Fruit fly (Drosophila melanogaster) whole organism, embryonic: ENCODE results near the gene Fatp1.

Experiments
- Adf1 ChIP-seq: fragments of 200-800 bp; sonication (Bioruptor generic); IDR thresholded peaks from 2 replicates; pipeline ENCODE4 v1.3.6; 2022; ENCODE audit warnings: missing biosample characterization, missing genetic modification characterization
- Antp ChIP-seq: fragments of 200-800 bp; sonication (Bioruptor generic); optimal IDR thresholded peaks from 3 replicates; lab custom pipeline; 2016; ENCODE audit warnings: missing biosample characterization, missing genetic modification characterization
- Atf-2 ChIP-seq: fragments of 200-800 bp; sonication (Bioruptor generic); optimal IDR thresholded peaks from 2 replicates; lab custom pipeline; 2016; ENCODE audit warnings: missing biosample characterization, missing genetic modification characterization
- Blimp-1 ChIP-seq: fragments of 200-800 bp; sonication (Bioruptor generic); optimal IDR thresholded peaks from 3 replicates; lab custom pipeline; 2018; ENCODE audit warnings: missing biosample characterization, missing genetic modification characterization, mild to moderate bottlenecking, moderate library complexity, missing genetic modification reagents
- CG1233 ChIP-seq: fragments of 200-800 bp; sonication (Bioruptor generic); optimal IDR thresholded peaks from 4 replicates; lab custom pipeline; 2018; ENCODE audit warnings: missing biosample characterization, mild to moderate bottlenecking, missing genetic modification characterization
- CG12659 ChIP-seq: fragments of 200-800 bp; sonication (Bioruptor generic); optimal IDR thresholded peaks from 3 replicates; lab custom pipeline; 2017; ENCODE audit warnings: mild to moderate bottlenecking, missing biosample characterization, missing genetic modification reagents, missing genetic modification characterization
- CG12744 ChIP-seq: fragments of 200-800 bp; sonication (Bioruptor generic); optimal IDR thresholded peaks from 2 replicates; lab custom pipeline; 2016; ENCODE audit warnings: missing biosample characterization, missing genetic modification characterization
- CG14014 ChIP-seq: fragments of 200-800 bp; sonication (Bioruptor generic); IDR thresholded peaks from 2 replicates; pipeline ENCODE4 v1.3.6; 2022; ENCODE audit warnings: missing biosample characterization, missing genetic modification characterization
- CG17359 ChIP-seq: fragments of 200-800 bp; sonication (Bioruptor generic); optimal IDR thresholded peaks from 3 replicates; lab custom pipeline; 2018; ENCODE audit warnings: missing biosample characterization, mild to moderate bottlenecking, missing genetic modification characterization, moderate library complexity
- CG17361 ChIP-seq: fragments of 200-800 bp; sonication (Bioruptor generic); IDR thresholded peaks from 3 replicates; pipeline ENCODE4 v1.3.6; 2022; ENCODE audit warnings: missing biosample characterization, missing genetic modification characterization
- CG17385 ChIP-seq: fragments of 200-800 bp; sonication (Bioruptor generic); optimal IDR thresholded peaks from 3 replicates; lab custom pipeline; 2018; ENCODE audit warnings: missing biosample characterization, mild to moderate bottlenecking, missing genetic modification characterization
- CG2678 ChIP-seq: fragments of 200-800 bp; sonication (Bioruptor generic); optimal IDR thresholded peaks from 3 replicates; lab custom pipeline; 2019; ENCODE audit warnings: missing biosample characterization, mild to moderate bottlenecking, missing genetic modification characterization, moderate library complexity
- CG32772 ChIP-seq: fragments of 200-800 bp; sonication (Bioruptor generic); IDR thresholded peaks from 2 replicates; pipeline ENCODE4 v1.3.6; 2022; ENCODE audit warnings: missing biosample characterization, missing genetic modification characterization
- CG3281 ChIP-seq: fragments of 200-800 bp; sonication (Bioruptor generic); optimal IDR thresholded peaks from 3 replicates; lab custom pipeline; 2017; ENCODE audit warnings: missing biosample characterization, mild to moderate bottlenecking, missing genetic modification characterization
- CG34422 ChIP-seq: fragments of 200-800 bp; sonication (Bioruptor generic); IDR thresholded peaks from 3 replicates; pipeline ENCODE4 v1.3.6; 2022; ENCODE audit warnings: missing biosample characterization, missing genetic modification characterization
- CG4854 ChIP-seq: fragments of 200-800 bp; sonication (Bioruptor generic); optimal IDR thresholded peaks from 2 replicates; lab custom pipeline; 2016; ENCODE audit warnings: missing biosample characterization, missing genetic modification characterization, inconsistent platforms
- CG7839 ChIP-seq: fragments of 200-800 bp; sonication (Bioruptor generic); optimal IDR thresholded peaks from 3 replicates; lab custom pipeline; 2018; ENCODE audit warnings: missing biosample characterization, mild to moderate bottlenecking, missing genetic modification characterization, moderate library complexity
- CG8944 ChIP-seq: fragments of 200-800 bp; sonication (Bioruptor generic); optimal IDR thresholded peaks from 3 replicates; lab custom pipeline; 2016; ENCODE audit warnings: missing biosample characterization, missing genetic modification characterization
- CG9876 ChIP-seq: fragments of 200-800 bp; sonication (Bioruptor generic); optimal IDR thresholded peaks from 2 replicates; lab custom pipeline; 2016; ENCODE audit warnings: missing biosample characterization, missing genetic modification characterization
- CrebB ChIP-seq: fragments of 200-800 bp; sonication (Bioruptor generic); optimal IDR thresholded peaks from 3 replicates; lab custom pipeline; 2018; ENCODE audit warnings: missing biosample characterization, mild to moderate bottlenecking, missing genetic modification characterization
- Dref ChIP-seq: fragments of 200-800 bp; sonication (Bioruptor generic); IDR thresholded peaks from 2 replicates; pipeline ENCODE4 v1.3.6; 2022; ENCODE audit warnings: missing biosample characterization, missing genetic modification characterization
- ERR ChIP-seq: fragments of 200-800 bp; sonication (Bioruptor generic); optimal IDR thresholded peaks from 2 replicates; lab custom pipeline; 2016; ENCODE audit warnings: missing biosample characterization, missing genetic modification characterization
- Fer3 ChIP-seq: fragments of 200-800 bp; sonication (Bioruptor generic); optimal IDR thresholded peaks from 2 replicates; lab custom pipeline; 2018; ENCODE audit warnings: missing biosample characterization, mild to moderate bottlenecking, missing genetic modification characterization, moderate library complexity
- Hmr ChIP-seq: fragments of 200-800 bp; sonication (Bioruptor generic); optimal IDR thresholded peaks from 3 replicates; lab custom pipeline; 2017; ENCODE audit warnings: mild to moderate bottlenecking, missing biosample characterization, missing genetic modification reagents, missing genetic modification characterization
- Hr3 ChIP-seq: fragments of 200-800 bp; sonication (Bioruptor generic); optimal IDR thresholded peaks from 3 replicates; lab custom pipeline; 2016; ENCODE audit warnings: missing biosample characterization, missing genetic modification characterization
- Hsf ChIP-seq: fragments of 200-800 bp; sonication (Bioruptor generic); optimal IDR thresholded peaks from 3 replicates; lab custom pipeline; 2016; ENCODE audit warnings: missing biosample characterization, missing genetic modification characterization
- Lhr ChIP-seq: fragments of 200-800 bp; sonication (Bioruptor generic); optimal IDR thresholded peaks from 3 replicates; lab custom pipeline; 2017; ENCODE audit warnings: mild to moderate bottlenecking, missing biosample characterization, missing genetic modification reagents, missing genetic modification characterization
- Meics ChIP-seq: fragments of 200-800 bp; sonication (Bioruptor generic); optimal IDR thresholded peaks from 2 replicates; lab custom pipeline; 2017; ENCODE audit warnings: missing biosample characterization, mild to moderate bottlenecking, missing genetic modification characterization
- Neu2 ChIP-seq: fragments of 200-800 bp; sonication (Bioruptor generic); optimal IDR thresholded peaks from 3 replicates; lab custom pipeline; 2016; ENCODE audit warnings: missing biosample characterization, missing genetic modification characterization, borderline replicate concordance
- Sox100B ChIP-seq: fragments of 200-800 bp; sonication (Bioruptor generic); optimal IDR thresholded peaks from 3 replicates; lab custom pipeline; 2018; ENCODE audit warnings: missing biosample characterization, mild to moderate bottlenecking, missing genetic modification characterization
- Xrp1 ChIP-seq: fragments of 200-800 bp; sonication (Bioruptor generic); IDR thresholded peaks from 2 replicates; pipeline ENCODE4 v1.3.6; 2022; ENCODE audit warnings: missing biosample characterization, missing genetic modification characterization
- ara ChIP-seq: fragments of 200-800 bp; sonication (Bioruptor generic); IDR thresholded peaks from 2 replicates; pipeline ENCODE4 v1.3.6; 2022; ENCODE audit warnings: missing biosample characterization, missing genetic modification characterization
- bab2 ChIP-seq: fragments of 200-800 bp; sonication (Bioruptor generic); optimal IDR thresholded peaks from 2 replicates; lab custom pipeline; 2016; ENCODE audit warnings: missing biosample characterization, missing genetic modification characterization
- chinmo ChIP-seq: fragments of 200-800 bp; sonication (Bioruptor generic); IDR thresholded peaks from 4 replicates; pipeline ENCODE4 v1.3.6; 2022; ENCODE audit warnings: missing biosample characterization, missing genetic modification characterization; ENCODE audit not compliant: partially characterized antibody
- dm ChIP-seq: fragments of 200-800 bp; sonication (Bioruptor generic); optimal IDR thresholded peaks from 3 replicates; lab custom pipeline; 2016; ENCODE audit warnings: missing biosample characterization, missing genetic modification characterization
- dpn ChIP-seq, 2 experiments: fragments of 200-800 bp; sonication (Bioruptor generic); optimal IDR thresholded peaks; 3 replicates each; lab custom pipeline; 2016; ENCODE audit warnings: missing biosample characterization in 2 of 2, missing genetic modification characterization in 2 of 2
- fd3F ChIP-seq: fragments of 200-800 bp; sonication (Bioruptor generic); optimal IDR thresholded peaks from 2 replicates; lab custom pipeline; 2018; ENCODE audit warnings: missing biosample characterization, mild to moderate bottlenecking, missing genetic modification characterization, moderate library complexity
- fu2 ChIP-seq: fragments of 200-800 bp; sonication (Bioruptor generic); optimal IDR thresholded peaks from 2 replicates; lab custom pipeline; 2016; ENCODE audit warnings: missing biosample characterization, missing genetic modification characterization
- gfzf ChIP-seq: fragments of 200-800 bp; sonication (Bioruptor generic); optimal IDR thresholded peaks from 2 replicates; lab custom pipeline; 2016; ENCODE audit warnings: missing biosample characterization, mild to moderate bottlenecking, missing genetic modification characterization, moderate library complexity
- her ChIP-seq: fragments of 200-800 bp; sonication (Bioruptor generic); optimal IDR thresholded peaks from 2 replicates; lab custom pipeline; 2016; ENCODE audit warnings: missing biosample characterization, missing genetic modification characterization
- jing ChIP-seq: fragments of 200-800 bp; sonication (Bioruptor generic); optimal IDR thresholded peaks from 2 replicates; lab custom pipeline; 2018; ENCODE audit warnings: missing biosample characterization, mild to moderate bottlenecking, missing genetic modification characterization
- lbe ChIP-seq: fragments of 200-800 bp; sonication (Bioruptor generic); optimal IDR thresholded peaks from 2 replicates; lab custom pipeline; 2016; ENCODE audit warnings: missing biosample characterization, mild to moderate bottlenecking, missing genetic modification characterization
- org-1 ChIP-seq: fragments of 200-800 bp; sonication (Bioruptor generic); optimal IDR thresholded peaks from 2 replicates; lab custom pipeline; 2017; ENCODE audit warnings: missing biosample characterization, missing genetic modification characterization
- prd ChIP-seq, 3 experiments: fragments of >200 bp in 2 of 3; fragments of 200-800 bp in 1 of 3; sonication (Bioruptor generic) in 1 of 3; optimal IDR thresholded peaks in 2 of 3; IDR thresholded peaks in 1 of 3; 2 replicates in 2 of 3; 3 replicates in 1 of 3; pipeline versions ENCODE4 v1.3.6 to Lab custom; 2017 to 2022; ENCODE audit warnings: missing biosample characterization in 1 of 3, missing genetic modification characterization in 1 of 3
- pum ChIP-seq: fragments of 200-800 bp; sonication (Bioruptor generic); optimal IDR thresholded peaks from 2 replicates; lab custom pipeline; 2016; ENCODE audit warnings: missing biosample characterization, missing genetic modification characterization
- sisA ChIP-seq: fragments of 200-800 bp; sonication (Bioruptor generic); IDR thresholded peaks from 2 replicates; pipeline ENCODE4 v1.3.6; 2022; ENCODE audit warnings: missing biosample characterization, missing genetic modification characterization
- ttk ChIP-seq: fragments of 200-800 bp; sonication (Bioruptor generic); IDR thresholded peaks from 2 replicates; pipeline ENCODE4 v2.1.2; 2022; ENCODE audit warnings: missing biosample characterization, missing genetic modification characterization
- wdn ChIP-seq: fragments of 200-800 bp; sonication (Bioruptor generic); IDR thresholded peaks from 2 replicates; pipeline ENCODE4 v1.3.6; 2022; ENCODE audit warnings: missing biosample characterization, missing genetic modification characterization
- zfh2 ChIP-seq: fragments of 200-800 bp; sonication (Bioruptor generic); optimal IDR thresholded peaks from 2 replicates; lab custom pipeline; 2016; ENCODE audit warnings: missing biosample characterization, missing genetic modification characterization

Fatp1 gene

DNA sequence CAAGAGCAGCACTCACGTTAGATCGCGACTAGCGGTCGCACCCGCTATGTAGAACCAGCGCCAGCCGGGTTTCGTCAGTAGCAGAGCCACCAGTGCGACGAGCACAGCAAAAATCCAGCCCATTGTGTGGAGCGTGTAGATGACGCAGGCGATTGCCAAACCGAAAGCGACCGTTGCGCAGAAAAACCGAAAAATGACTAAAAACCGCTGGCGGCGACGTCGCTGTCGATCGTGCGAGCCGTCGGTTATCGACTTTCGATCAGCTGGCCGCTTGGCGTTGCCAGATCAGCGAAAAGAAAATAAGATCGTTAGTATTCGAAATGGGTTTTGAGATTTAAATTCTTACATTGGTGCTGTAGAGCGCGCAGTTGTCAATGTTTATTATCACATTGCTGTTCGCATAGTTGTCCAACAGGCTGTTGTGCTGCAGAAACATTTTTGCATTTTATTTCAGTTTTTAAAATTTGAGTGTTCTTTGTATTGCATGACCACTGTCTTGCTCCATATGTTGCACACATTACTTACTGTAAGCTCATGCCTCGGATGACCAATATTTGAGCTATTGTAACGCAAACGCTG, 459 bp downstream of the Fatp1 start (continued):
- TF ChIP-seq CG17359 (tag; lab: Kevin White, UChicago), result peak; percentile 36
- peak; percentile 67; the same call in 2 of the 3 replicates for TF ChIP-seq CG17361 (GFP tag; lab: Robert Waterston, UW)
- TF ChIP-seq dm (GFP tag; lab: Kevin White, UChicago), result peak; percentile 11
- 0 out of 4 replicates have a peak, but pooled peaks have one; percentile 45 for TF ChIP-seq chinmo (GFP tag; lab: Robert Waterston, UW)
- peak; percentile 35 for TF ChIP-seq Sox100B
- TF ChIP-seq Dref, result peak; percentile 69
- peak; percentile 4 for TF ChIP-seq Hr3 (GFP tag; lab: Kevin White, UChicago)
- TF ChIP-seq Meics (GFP tag; lab: Kevin White, UChicago), result peak; percentile 38
- peak; percentile 27 for TF ChIP-seq gfzf
- peak; percentile 27 for TF ChIP-seq Fer3 (tag; lab: Kevin White, UChicago)
- TF ChIP-seq ara (GFP tag; lab: Robert Waterston, UW), result 0 out of 2 replicates have a peak, but pooled peaks have one; percentile 26
- TF ChIP-seq wdn (GFP tag; lab: Robert Waterston, UW), result 0 out of 2 replicates have a peak, but pooled peaks have one; percentile 28
- no peak for TF ChIP-seq Atf-2 (GFP tag; lab: Kevin White, UChicago)
- no peak for TF ChIP-seq fd3F (GFP tag; lab: Kevin White, UChicago)
- peak; percentile 41; the same call in 1 of the 2 replicates for TF ChIP-seq CG14014 (GFP tag; lab: Robert Waterston, UW)
- peak; percentile 35 for TF ChIP-seq CG2678 (tag; lab: Kevin White, UChicago)
- TF ChIP-seq dpn (GFP tag; optimal IDR thresholded peaks at IDR 0.05; lab: Kevin White, UChicago), result peak; percentile 40 to 42
- peak; percentile 3 for TF ChIP-seq Lhr (GFP tag; lab: Kevin White, UChicago)
- peak; percentile 13 for TF ChIP-seq CG8944 (GFP tag; lab: Kevin White, UChicago)
- peak; percentile 9 for TF ChIP-seq lbe (GFP tag; lab: Kevin White, UChicago)
- TF ChIP-seq CG12659 (GFP tag; lab: Kevin White, UChicago), result peak; percentile 68
- peak; percentile 57 for TF ChIP-seq CrebB (tag; lab: Kevin White, UChicago)
- no peak for TF ChIP-seq ttk (GFP tag; lab: Robert Waterston, UW)
- peak; percentile 36 for TF ChIP-seq CG17385 (GFP tag; lab: Kevin White, UChicago)
- TF ChIP-seq Adf1, result peak; percentile 93
- TF ChIP-seq Blimp-1 (GFP tag; lab: Kevin White, UChicago), result no peak
- TF ChIP-seq fu2 (GFP tag; lab: Kevin White, UChicago), result no peak
- TF ChIP-seq ERR (GFP tag; lab: Kevin White, UChicago), result peak; percentile 50
- no peak for TF ChIP-seq CG32772 (GFP tag; lab: Robert Waterston, UW)
- TF ChIP-seq bab2, result peak; percentile 8
- no peak for TF ChIP-seq Neu2 (GFP tag; lab: Kevin White, UChicago)
- TF ChIP-seq CG1233 (GFP tag; lab: Kevin White, UChicago), result peak; percentile 43
- TF ChIP-seq her (GFP tag; lab: Kevin White, UChicago), result peak; percentile 64
- peak; percentile 50 for TF ChIP-seq CG3281
- TF ChIP-seq CG4854 (GFP tag; lab: Kevin White, UChicago), result peak; percentile 8
- peak; percentile 36 for TF ChIP-seq org-1
- peak; percentile 48 for TF ChIP-seq Antp
- TF ChIP-seq CG7839, result peak; percentile 22
- peak; percentile 43 for TF ChIP-seq Hsf (GFP tag; lab: Kevin White, UChicago)
- TF ChIP-seq CG9876 (GFP tag; lab: Kevin White, UChicago), result peak; percentile 27
- no peak for TF ChIP-seq prd (optimal IDR thresholded peaks at IDR 0.05; lab: Kevin White, UChicago)
- peak; percentile 27; the same call in 1 of the 3 replicates for TF ChIP-seq prd (GFP tag; IDR thresholded peaks at IDR 0.05; lab: Robert Waterston, UW)
- peak; percentile 61; the same call in 1 of the 3 replicates for TF ChIP-seq CG34422 (GFP tag; lab: Robert Waterston, UW)
- peak; percentile 40 for TF ChIP-seq zfh2 (GFP tag; lab: Kevin White, UChicago)
- no peak for TF ChIP-seq jing (GFP tag; lab: Kevin White, UChicago)
- TF ChIP-seq pum (GFP tag; lab: Kevin White, UChicago), result peak; percentile 8
- 0 out of 2 replicates have a peak, but pooled peaks have one; percentile 16 for TF ChIP-seq Xrp1 (GFP tag; lab: Robert Waterston, UW)
- peak; percentile 58 for TF ChIP-seq Hmr
- TF ChIP-seq CG12744 (GFP tag; lab: Kevin White, UChicago), result no peak
- TF ChIP-seq sisA (GFP tag; lab: Robert Waterston, UW), result peak; percentile 44
